Fruit fly (Drosophila melanogaster) whole organism, embryonic: Measurements from ENCODE around the gene Ugt301D1.

Experiments used
- Atf3 ChIP-seq: fragments of 200-800 bp; sonication (Bioruptor generic); optimal IDR thresholded peaks from 3 replicates; lab custom pipeline; 2016; ENCODE audit warnings: missing biosample characterization, missing genetic modification characterization
- Blimp-1 ChIP-seq: fragments of 200-800 bp; sonication (Bioruptor generic); optimal IDR thresholded peaks from 3 replicates; lab custom pipeline; 2018; ENCODE audit warnings: missing biosample characterization, missing genetic modification characterization, mild to moderate bottlenecking, moderate library complexity, missing genetic modification reagents
- CG10209 ChIP-seq: fragments of 200-800 bp; sonication (Bioruptor generic); optimal IDR thresholded peaks from 3 replicates; lab custom pipeline; 2017; ENCODE audit warnings: missing biosample characterization, mild to moderate bottlenecking, missing genetic modification characterization, missing genetic modification reagents
- CG1024 ChIP-seq: fragments of 200-800 bp; sonication (Bioruptor generic); IDR thresholded peaks from 2 replicates; pipeline ENCODE4 v1.3.6; 2022; ENCODE audit warnings: missing biosample characterization, missing genetic modification characterization
- CG11695 ChIP-seq: fragments of 200-800 bp; sonication (Bioruptor generic); IDR thresholded peaks from 3 replicates; pipeline ENCODE4 v1.3.6; 2022; ENCODE audit warnings: missing biosample characterization, missing genetic modification characterization
- CG11696 ChIP-seq: fragments of 200-800 bp; sonication (Bioruptor generic); IDR thresholded peaks from 2 replicates; pipeline ENCODE4 v1.3.6; 2022; ENCODE audit warnings: missing biosample characterization, missing genetic modification characterization
- CG12219 ChIP-seq: fragments of 200-800 bp; sonication (Bioruptor generic); optimal IDR thresholded peaks from 3 replicates; lab custom pipeline; 2018; ENCODE audit warnings: missing biosample characterization, mild to moderate bottlenecking, missing genetic modification characterization
- CG13775 ChIP-seq: fragments of 200-800 bp; sonication (Bioruptor generic); optimal IDR thresholded peaks from 3 replicates; lab custom pipeline; 2017; ENCODE audit warnings: missing biosample characterization, mild to moderate bottlenecking, missing genetic modification characterization
- CG15696 ChIP-seq: fragments of 200-800 bp; sonication (Bioruptor generic); optimal IDR thresholded peaks from 2 replicates; lab custom pipeline; 2019; ENCODE audit warnings: missing biosample characterization, mild to moderate bottlenecking, missing genetic modification characterization, moderate library complexity
- CG17361 ChIP-seq: fragments of 200-800 bp; sonication (Bioruptor generic); IDR thresholded peaks from 3 replicates; pipeline ENCODE4 v1.3.6; 2022; ENCODE audit warnings: missing biosample characterization, missing genetic modification characterization
- CG17829 ChIP-seq: fragments of 200-800 bp; optimal IDR thresholded peaks from 2 replicates; lab custom pipeline; 2019; ENCODE audit warnings: missing biosample characterization, mild to moderate bottlenecking, missing genetic modification characterization, moderate library complexity
- CG18262 ChIP-seq: fragments of 200-800 bp; optimal IDR thresholded peaks from 3 replicates; lab custom pipeline; 2019; ENCODE audit warnings: missing biosample characterization, mild to moderate bottlenecking, missing genetic modification characterization, moderate library complexity
- CG2678 ChIP-seq: fragments of 200-800 bp; sonication (Bioruptor generic); optimal IDR thresholded peaks from 3 replicates; lab custom pipeline; 2019; ENCODE audit warnings: missing biosample characterization, mild to moderate bottlenecking, missing genetic modification characterization, moderate library complexity
- CG2875 ChIP-seq: fragments of 200-800 bp; sonication (Bioruptor generic); optimal IDR thresholded peaks from 2 replicates; lab custom pipeline; 2017; ENCODE audit warnings: missing biosample characterization, mild to moderate bottlenecking, missing genetic modification characterization, missing genetic modification reagents
- CG30431 ChIP-seq: fragments of 200-800 bp; sonication (Bioruptor generic); optimal IDR thresholded peaks from 2 replicates; lab custom pipeline; 2017; ENCODE audit warnings: missing biosample characterization, missing genetic modification characterization
- CG4820 ChIP-seq: fragments of 200-800 bp; sonication (Bioruptor generic); optimal IDR thresholded peaks from 3 replicates; lab custom pipeline; 2016; ENCODE audit warnings: missing biosample characterization, missing genetic modification characterization
- CG6813 ChIP-seq: fragments of 200-800 bp; sonication (Bioruptor generic); optimal IDR thresholded peaks from 2 replicates; lab custom pipeline; 2017; ENCODE audit warnings: missing biosample characterization, missing genetic modification characterization, mild to moderate bottlenecking, moderate library complexity, missing genetic modification reagents
- CG7786 ChIP-seq: fragments of 200-800 bp; sonication (Bioruptor generic); optimal IDR thresholded peaks from 2 replicates; lab custom pipeline; 2016; ENCODE audit warnings: missing biosample characterization, missing genetic modification characterization
- CG7987 ChIP-seq: fragments of 200-800 bp; sonication (Bioruptor generic); optimal IDR thresholded peaks from 2 replicates; lab custom pipeline; 2018; ENCODE audit warnings: missing biosample characterization, mild to moderate bottlenecking, missing genetic modification characterization, moderate library complexity
- CG8281 ChIP-seq: fragments of 200-800 bp; sonication (Bioruptor generic); optimal IDR thresholded peaks from 2 replicates; lab custom pipeline; 2018; ENCODE audit warnings: missing biosample characterization, mild to moderate bottlenecking, missing genetic modification characterization, moderate library complexity
- CG8765 ChIP-seq: fragments of 200-800 bp; sonication (Bioruptor generic); IDR thresholded peaks from 2 replicates; pipeline ENCODE4 v1.3.6; 2022; ENCODE audit warnings: missing biosample characterization, missing genetic modification characterization
- CG9215 ChIP-seq: fragments of 200-800 bp; sonication (Bioruptor generic); IDR thresholded peaks from 2 replicates; pipeline ENCODE4 v1.3.6; 2022; ENCODE audit warnings: missing biosample characterization, missing genetic modification characterization
- CTCF ChIP-seq: fragments of 200-800 bp; sonication (Bioruptor generic); optimal IDR thresholded peaks from 2 replicates; lab custom pipeline; 2017; ENCODE audit warnings: missing biosample characterization, mild to moderate bottlenecking, missing genetic modification characterization, moderate library complexity
- Chrac-16 ChIP-seq: fragments of 200-800 bp; sonication (Bioruptor generic); optimal IDR thresholded peaks from 3 replicates; lab custom pipeline; 2016; ENCODE audit warnings: missing biosample characterization, missing genetic modification characterization
- D19A ChIP-seq: fragments of 200-800 bp; optimal IDR thresholded peaks from 3 replicates; lab custom pipeline; 2019; ENCODE audit warnings: missing biosample characterization, mild to moderate bottlenecking, missing genetic modification characterization, moderate library complexity
- Ets65A ChIP-seq: fragments of 200-800 bp; sonication (Bioruptor generic); peaks from one replicate; lab custom pipeline; 2016; ENCODE audit warnings: missing biosample characterization, missing genetic modification characterization
- Hr3 ChIP-seq: fragments of 200-800 bp; sonication (Bioruptor generic); optimal IDR thresholded peaks from 3 replicates; lab custom pipeline; 2016; ENCODE audit warnings: missing biosample characterization, missing genetic modification characterization
- Hr51 ChIP-seq, 2 experiments: fragments of 200-800 bp; sonication (Bioruptor generic); optimal IDR thresholded peaks; 2 replicates in 1 of 2; 3 replicates in 1 of 2; lab custom pipeline; 2016 to 2018; ENCODE audit warnings: missing biosample characterization in 2 of 2, missing genetic modification characterization in 2 of 2, mild to moderate bottlenecking in 1 of 2, moderate library complexity in 1 of 2
- Nf-YC ChIP-seq: fragments of 200-800 bp; optimal IDR thresholded peaks from 3 replicates; lab custom pipeline; 2019; ENCODE audit warnings: missing biosample characterization, mild to moderate bottlenecking, missing genetic modification characterization, moderate library complexity
- Six4 ChIP-seq: fragments of 200-800 bp; sonication (Bioruptor generic); optimal IDR thresholded peaks from 2 replicates; lab custom pipeline; 2016; ENCODE audit warnings: missing biosample characterization, missing genetic modification characterization
- Xrp1 ChIP-seq: fragments of 200-800 bp; sonication (Bioruptor generic); IDR thresholded peaks from 2 replicates; pipeline ENCODE4 v1.3.6; 2022; ENCODE audit warnings: missing biosample characterization, missing genetic modification characterization
- bab2 ChIP-seq: fragments of 200-800 bp; sonication (Bioruptor generic); optimal IDR thresholded peaks from 2 replicates; lab custom pipeline; 2016; ENCODE audit warnings: missing biosample characterization, missing genetic modification characterization
- bbx ChIP-seq: fragments of 200-800 bp; sonication (Bioruptor generic); IDR thresholded peaks from 2 replicates; pipeline ENCODE4 v1.3.6; 2022; ENCODE audit warnings: missing biosample characterization, missing genetic modification characterization; ENCODE audit not compliant: partially characterized antibody
- btn ChIP-seq: fragments of 200-800 bp; sonication (Bioruptor generic); optimal IDR thresholded peaks from 2 replicates; lab custom pipeline; 2016; ENCODE audit warnings: missing biosample characterization, missing genetic modification characterization
- dan ChIP-seq: fragments of 200-800 bp; sonication (Bioruptor generic); IDR thresholded peaks from 2 replicates; pipeline ENCODE4 v1.3.6; 2022; ENCODE audit warnings: missing biosample characterization, missing genetic modification characterization
- esg ChIP-seq: fragments of 200-800 bp; sonication (Bioruptor generic); conservative IDR thresholded peaks from 2 replicates; pipeline ENCODE4 v1.3.6; 2022; ENCODE audit warnings: missing biosample characterization, missing genetic modification characterization
- ind ChIP-seq: fragments of 200-800 bp; sonication (Bioruptor generic); optimal IDR thresholded peaks from 3 replicates; lab custom pipeline; 2016; ENCODE audit warnings: missing biosample characterization, missing genetic modification characterization
- lmd ChIP-seq: fragments of 200-800 bp; sonication (Bioruptor generic); IDR thresholded peaks from 2 replicates; pipeline ENCODE4 v1.3.6; 2022; ENCODE audit warnings: missing biosample characterization, missing genetic modification characterization
- mld ChIP-seq: fragments of 200-800 bp; sonication (Bioruptor generic); IDR thresholded peaks from 3 replicates; pipeline ENCODE4 v1.3.6; 2022; ENCODE audit warnings: missing biosample characterization, missing genetic modification characterization; ENCODE audit not compliant: partially characterized antibody
- otp ChIP-seq: fragments of 200-800 bp; sonication (Bioruptor generic); IDR thresholded peaks from 3 replicates; pipeline ENCODE4, ENCODE4 v1.3.6; 2022; ENCODE audit warnings: missing biosample characterization, missing genetic modification characterization
- phol ChIP-seq: fragments of 200-800 bp; sonication (Bioruptor generic); optimal IDR thresholded peaks from 3 replicates; lab custom pipeline; 2018; ENCODE audit warnings: missing biosample characterization, mild to moderate bottlenecking, missing genetic modification characterization, moderate library complexity
- rib ChIP-seq: fragments of 200-800 bp; sonication (Bioruptor generic); IDR thresholded peaks from 2 replicates; pipeline ENCODE4 v1.3.6; 2022; ENCODE audit warnings: missing biosample characterization, missing genetic modification characterization
- row ChIP-seq: fragments of 200-800 bp; sonication (Bioruptor generic); IDR thresholded peaks from 3 replicates; pipeline ENCODE4 v1.3.6; 2022; ENCODE audit warnings: missing biosample characterization, missing genetic modification characterization
- sens ChIP-seq: fragments of 200-800 bp; sonication (Bioruptor generic); peaks from one replicate; lab custom pipeline; 2016; ENCODE audit warnings: missing biosample characterization, missing genetic modification characterization
- sim ChIP-seq: fragments of 200-800 bp; sonication (Bioruptor generic); IDR thresholded peaks from 2 replicates; pipeline ENCODE4 v1.3.6; 2022; ENCODE audit warnings: missing biosample characterization, missing genetic modification characterization
- slp2 ChIP-seq: fragments of 200-800 bp; sonication (Bioruptor generic); optimal IDR thresholded peaks from 2 replicates; lab custom pipeline; 2016; ENCODE audit warnings: missing biosample characterization, missing genetic modification characterization
- sr ChIP-seq: fragments of 200-800 bp; sonication (Bioruptor generic); IDR thresholded peaks from 3 replicates; pipeline ENCODE4 v1.3.6; 2022; ENCODE audit warnings: missing biosample characterization, missing genetic modification characterization
- tin ChIP-seq: fragments of 200-800 bp; sonication (Bioruptor generic); optimal IDR thresholded peaks from 3 replicates; lab custom pipeline; 2016; ENCODE audit warnings: missing biosample characterization, missing genetic modification characterization
- tx ChIP-seq: fragments of 200-800 bp; sonication (Bioruptor generic); optimal IDR thresholded peaks from 2 replicates; lab custom pipeline; 2016; ENCODE audit warnings: missing biosample characterization, missing genetic modification characterization
- unpg ChIP-seq: fragments of 200-800 bp; sonication (Bioruptor generic); optimal IDR thresholded peaks from 3 replicates; lab custom pipeline; 2018; ENCODE audit warnings: missing biosample characterization, mild to moderate bottlenecking, missing genetic modification characterization, moderate library complexity

The Ugt301D1 gene

DNA sequence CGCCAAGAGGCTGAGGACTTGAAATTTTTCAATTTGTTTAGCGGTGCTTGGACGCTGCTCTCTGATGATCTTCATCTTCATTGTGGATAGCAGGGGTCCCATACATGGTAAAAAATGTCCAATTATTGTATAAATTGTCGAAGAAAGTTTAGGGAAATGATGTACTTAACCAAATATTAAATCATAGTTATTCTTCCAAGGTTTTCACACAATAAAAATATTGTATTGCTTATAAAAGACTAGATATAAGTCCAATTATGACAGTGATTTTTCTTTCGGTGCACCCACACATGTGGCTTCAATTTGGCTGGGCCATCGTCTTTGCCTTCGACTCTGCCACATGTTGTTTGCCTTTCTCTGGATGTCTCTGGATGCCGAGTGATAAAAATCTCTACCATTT is 4.5 kb upstream of the Ugt301D1 start (continued):
- TF ChIP-seq Six4 (GFP tag; lab: Kevin White, UChicago) = peak; percentile 38
- peak; percentile 61 for TF ChIP-seq CG2875 (GFP tag; lab: Kevin White, UChicago)
- no peak for TF ChIP-seq sr
- TF ChIP-seq bbx (GFP tag; lab: Robert Waterston, UW) = no peak

DNA sequence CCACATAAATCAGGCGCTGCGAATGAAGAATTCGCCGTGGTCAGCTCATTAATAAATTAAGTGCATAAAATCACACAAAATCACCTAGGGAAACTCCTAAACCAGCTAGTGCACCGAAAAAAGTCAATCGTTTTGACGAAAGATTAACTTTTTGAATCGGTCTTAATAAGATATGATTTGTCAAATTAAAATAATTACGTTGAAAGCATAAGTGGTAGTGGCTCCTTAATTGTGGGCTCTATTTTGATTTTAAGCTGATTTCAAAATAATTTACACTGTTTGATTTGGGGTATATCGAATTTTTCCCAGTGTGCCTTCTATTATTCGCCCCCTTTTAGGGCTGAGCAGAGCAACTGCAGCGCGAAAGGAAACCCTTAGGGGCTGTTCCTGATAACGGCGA is 3.9 kb upstream of the Ugt301D1 start:
- TF ChIP-seq mld (GFP tag; lab: Robert Waterston, UW) (no peak), CG8281 (tag; lab: Kevin White, UChicago) (no peak), CG2678 (tag; lab: Kevin White, UChicago) (peak; percentile 10), Chrac-16 (GFP tag; lab: Kevin White, UChicago) (peak; percentile 44), CG12219 (GFP tag; lab: Kevin White, UChicago) (peak; percentile 5), CG6813 (GFP tag; lab: Kevin White, UChicago) (peak; percentile 21), CG11696 (GFP tag; lab: Robert Waterston, UW) (peak; percentile 34; the same call in 1 of the 2 replicates), CG17361 (GFP tag; lab: Robert Waterston, UW) (peak; percentile 36; the same call in 1 of the 3 replicates), CG4820 (peak; percentile 21), tx (GFP tag; lab: Kevin White, UChicago) (no peak), CG9215 (GFP tag; lab: Robert Waterston, UW) (no peak), otp (0 out of 3 replicates have a peak, but pooled peaks have one; percentile 35), CG13775 (GFP tag; lab: Kevin White, UChicago) (peak; percentile 19), Nf-YC (tag; lab: Kevin White, UChicago) (no peak), bab2 (GFP tag; lab: Kevin White, UChicago) (peak; percentile 10), Atf3 (peak; percentile 8), CG11695 (GFP tag; lab: Robert Waterston, UW) (0 out of 3 replicates have a peak, but pooled peaks have one; percentile 30), CG1024 (0 out of 2 replicates have a peak, but pooled peaks have one; percentile 40), sim (peak; percentile 64; the same call in 1 of the 2 replicates), tin (GFP tag; lab: Kevin White, UChicago) (peak; percentile 36), lmd (peak; percentile 12; the same call in 1 of the 2 replicates), CG8765 (GFP tag; lab: Robert Waterston, UW) (0 out of 2 replicates have a peak, but pooled peaks have one; percentile 25), CG10209 (GFP tag; lab: Kevin White, UChicago) (peak; percentile 15), CG17829 (tag; lab: Kevin White, UChicago) (peak; percentile 59), btn (GFP tag; lab: Kevin White, UChicago) (peak; percentile 22), sens (peak; percentile 96), Blimp-1 (GFP tag; lab: Kevin White, UChicago) (peak; percentile 47), CTCF (GFP tag; lab: Kevin White, UChicago) (no peak), rib (GFP tag; lab: Robert Waterston, UW) (no peak), CG15696 (tag; lab: Kevin White, UChicago) (peak; percentile 75), CG7786 (GFP tag; lab: Kevin White, UChicago) (no peak), CG18262 (tag; lab: Kevin White, UChicago) (peak; percentile 61), CG7987 (GFP tag; lab: Kevin White, UChicago) (no peak), row (peak; percentile 64; the same call in 2 of the 3 replicates), Ets65A (GFP tag; lab: Kevin White, UChicago) (peak; percentile 93), CG30431 (GFP tag; lab: Kevin White, UChicago) (peak; percentile 1), D19A (tag; lab: Kevin White, UChicago) (peak; percentile 30), unpg (GFP tag; lab: Kevin White, UChicago) (peak; percentile 52), phol (tag; lab: Kevin White, UChicago) (peak; percentile 49), Hr51 (GFP tag; optimal IDR thresholded peaks at IDR 0.05; lab: Kevin White, UChicago) (peak in 1 of 2 experiments; percentile 1), dan (GFP tag; lab: Robert Waterston, UW) (0 out of 2 replicates have a peak, but pooled peaks have one; percentile 25), ind (GFP tag; lab: Kevin White, UChicago) (peak; percentile 21), esg (GFP tag; lab: Robert Waterston, UW) (0 out of 2 replicates have a peak, but pooled peaks have one; percentile 10), slp2 (GFP tag; lab: Kevin White, UChicago) (peak; percentile 24), Xrp1 (GFP tag; lab: Robert Waterston, UW) (peak; percentile 80), Hr3 (GFP tag; lab: Kevin White, UChicago) (peak; percentile 7)
